Fruit fly (Drosophila melanogaster): ENCODE results near the gene RpS27.

RpS27 gene

DNA sequence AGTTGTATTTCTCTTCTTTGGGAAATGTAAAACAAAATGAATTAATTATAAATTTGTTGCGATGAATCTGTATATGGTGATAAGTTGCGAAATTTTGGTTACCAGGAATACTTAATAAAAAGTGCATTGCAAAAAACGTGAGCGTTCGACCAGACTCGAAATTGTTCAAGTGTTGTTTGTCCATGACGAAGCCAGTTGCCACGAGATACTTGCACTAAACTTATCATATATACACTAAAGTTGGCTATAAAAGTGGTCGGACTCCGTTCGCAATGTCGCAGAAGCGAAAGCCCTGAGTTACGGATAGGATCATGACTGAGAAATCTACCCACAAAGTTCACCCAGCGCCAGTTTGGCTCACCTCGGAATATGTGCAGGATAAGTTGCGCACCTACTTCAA is 26.2 kb upstream of the RpS27 start, which contains the start of gene CG11878:
CG11878 (plus strand) TSS at position 301 of the 400 bp plus-strand sequence.
- TF ChIP-seq ovo (GFP tag; optimal IDR thresholded peaks at IDR 0.05) = no peak
- no peak for TF ChIP-seq Clk (GFP tag; optimal IDR thresholded peaks at IDR 0.05)
- no peak for TF ChIP-seq CG5204 (GFP tag; optimal IDR thresholded peaks at IDR 0.05)
- no peak for TF ChIP-seq CG33017 (tag; optimal IDR thresholded peaks at IDR 0.05)
- peak; percentile 0 for TF ChIP-seq cic (GFP tag; optimal IDR thresholded peaks at IDR 0.05)
- TF ChIP-seq tj (GFP tag; optimal IDR thresholded peaks at IDR 0.05) = no peak
- no peak for TF ChIP-seq Hr96 (GFP tag; optimal IDR thresholded peaks at IDR 0.05)
- no peak for TF ChIP-seq CG14711 (tag; optimal IDR thresholded peaks at IDR 0.05)
- TF ChIP-seq toe (GFP tag; optimal IDR thresholded peaks at IDR 0.05) = no peak

- TF ChIP-seq bab1 (GFP tag; optimal IDR thresholded peaks at IDR 0.05) (no peak), tj (GFP tag; optimal IDR thresholded peaks at IDR 0.05) (no peak), CG12768 (GFP tag; optimal IDR thresholded peaks at IDR 0.05) (no peak), CG33017 (tag; optimal IDR thresholded peaks at IDR 0.05) (no peak)
Measured at dm6 chr3R:25269909-25270308, 22.6 kb upstream of the RpS27 start, which contains the start of the genes CG11889 and CG11891. CG11889 (plus strand) TSS chr3R:25270209. CG11891 (plus strand) TSS chr3R:25270209.

DNA sequence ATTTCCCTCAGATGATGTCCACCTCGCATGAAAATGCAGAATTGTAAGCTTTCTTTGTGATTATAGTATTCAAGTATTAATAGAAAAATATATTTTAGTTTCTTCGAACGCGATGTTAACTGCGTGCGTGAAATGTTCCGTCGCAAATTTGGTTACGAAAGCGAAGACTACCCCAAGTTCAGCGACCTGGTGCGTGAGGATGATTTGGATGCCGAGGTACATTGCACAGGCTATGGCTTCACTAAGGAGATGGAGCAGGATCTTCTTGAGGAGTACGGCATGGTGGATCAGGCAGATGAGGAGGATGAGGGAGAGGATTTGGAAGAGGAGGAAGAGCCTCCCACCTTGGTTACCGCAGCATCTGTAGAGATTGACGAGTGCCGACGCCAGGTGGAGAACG is 19.4 kb upstream of the RpS27 start:
- TF ChIP-seq ovo (GFP tag; optimal IDR thresholded peaks at IDR 0.05) (no peak), CG11617 (GFP tag; optimal IDR thresholded peaks at IDR 0.05) (no peak), CG5204 (GFP tag; optimal IDR thresholded peaks at IDR 0.05) (no peak), Mnt (GFP tag; optimal IDR thresholded peaks at IDR 0.05) (no peak), cnc (optimal IDR thresholded peaks at IDR 0.05) (no peak), kay (GFP tag; ENCODE audit: borderline replicate concordance) (no peak), CG12768 (GFP tag; optimal IDR thresholded peaks at IDR 0.05) (no peak)

- TF ChIP-seq cnc (optimal IDR thresholded peaks at IDR 0.05) (no peak), CG7101 (tag; optimal IDR thresholded peaks at IDR 0.05) (peak; percentile 39), Clk (GFP tag; optimal IDR thresholded peaks at IDR 0.05) (peak; percentile 3), CG33017 (tag; optimal IDR thresholded peaks at IDR 0.05) (no peak), CG7045 (GFP tag; optimal IDR thresholded peaks at IDR 0.05) (no peak), bab1 (GFP tag; optimal IDR thresholded peaks at IDR 0.05) (peak; percentile 73), pad (GFP tag; optimal IDR thresholded peaks at IDR 0.05) (peak; percentile 26), CG12768 (GFP tag; optimal IDR thresholded peaks at IDR 0.05) (no peak), CG14711 (tag; optimal IDR thresholded peaks at IDR 0.05) (peak; percentile 4), CG11617 (GFP tag; optimal IDR thresholded peaks at IDR 0.05) (peak; percentile 18), tj (GFP tag; optimal IDR thresholded peaks at IDR 0.05) (peak; percentile 21), Hr96 (GFP tag; optimal IDR thresholded peaks at IDR 0.05) (no peak), cic (GFP tag; optimal IDR thresholded peaks at IDR 0.05) (peak; percentile 30), ovo (GFP tag; optimal IDR thresholded peaks at IDR 0.05) (no peak), CG5204 (GFP tag; optimal IDR thresholded peaks at IDR 0.05) (no peak), Crg-1 (GFP tag; optimal IDR thresholded peaks at IDR 0.05) (peak; percentile 4), kay (GFP tag; ENCODE audit: borderline replicate concordance) (no peak), Mnt (GFP tag; optimal IDR thresholded peaks at IDR 0.05) (peak; percentile 100), toe (GFP tag; optimal IDR thresholded peaks at IDR 0.05) (no peak)
Measured at dm6 chr3R:25265589-25266201, 18.4 kb upstream of the RpS27 start, which contains the start of the genes GlnRS and RIOK2. GlnRS (minus strand) TSS chr3R:25265721. RIOK2 (plus strand) TSS chr3R:25265844.

- TF ChIP-seq CG11617 (GFP tag; optimal IDR thresholded peaks at IDR 0.05) = peak; percentile 64
- peak; percentile 27 for TF ChIP-seq Crg-1 (GFP tag; optimal IDR thresholded peaks at IDR 0.05)
- peak; percentile 83 for TF ChIP-seq Mnt (GFP tag; optimal IDR thresholded peaks at IDR 0.05)
- peak; percentile 42 for TF ChIP-seq CG7045 (GFP tag; optimal IDR thresholded peaks at IDR 0.05)
- TF ChIP-seq pad (GFP tag; optimal IDR thresholded peaks at IDR 0.05) = peak; percentile 44
- peak; percentile 39 for TF ChIP-seq tj (GFP tag; optimal IDR thresholded peaks at IDR 0.05)
- no peak for TF ChIP-seq toe (GFP tag; optimal IDR thresholded peaks at IDR 0.05)
- TF ChIP-seq Clk (GFP tag; optimal IDR thresholded peaks at IDR 0.05) = peak; percentile 40
- peak; percentile 24 for TF ChIP-seq ovo (GFP tag; optimal IDR thresholded peaks at IDR 0.05)
- peak; percentile 66 for TF ChIP-seq CG12768 (GFP tag; optimal IDR thresholded peaks at IDR 0.05)
- TF ChIP-seq CG14711 (tag; optimal IDR thresholded peaks at IDR 0.05) = peak; percentile 74
- peak; percentile 48 for TF ChIP-seq CG33017 (tag; optimal IDR thresholded peaks at IDR 0.05)
- no peak for TF ChIP-seq CG5204 (GFP tag; optimal IDR thresholded peaks at IDR 0.05)
- no peak for TF ChIP-seq cnc (optimal IDR thresholded peaks at IDR 0.05)
- peak; percentile 58 for TF ChIP-seq CG1620 (GFP tag; optimal IDR thresholded peaks at IDR 0.05)
- TF ChIP-seq bab1 (GFP tag; optimal IDR thresholded peaks at IDR 0.05) = peak; percentile 84
- peak; percentile 81 for TF ChIP-seq CG7101 (tag; optimal IDR thresholded peaks at IDR 0.05)
- peak; percentile 75 for TF ChIP-seq cic (GFP tag; optimal IDR thresholded peaks at IDR 0.05)
- TF ChIP-seq kay (GFP tag; ENCODE audit: borderline replicate concordance) = no peak
- TF ChIP-seq Hr96 (GFP tag; optimal IDR thresholded peaks at IDR 0.05) = no peak
Measured at dm6 chr3R:25262322-25262761, 15.0 kb upstream of the RpS27 start, which contains the start of the genes Kdsr and CG11858. Kdsr (minus strand) TSS chr3R:25262498. CG11858 (plus strand) TSS chr3R:25262741.

DNA sequence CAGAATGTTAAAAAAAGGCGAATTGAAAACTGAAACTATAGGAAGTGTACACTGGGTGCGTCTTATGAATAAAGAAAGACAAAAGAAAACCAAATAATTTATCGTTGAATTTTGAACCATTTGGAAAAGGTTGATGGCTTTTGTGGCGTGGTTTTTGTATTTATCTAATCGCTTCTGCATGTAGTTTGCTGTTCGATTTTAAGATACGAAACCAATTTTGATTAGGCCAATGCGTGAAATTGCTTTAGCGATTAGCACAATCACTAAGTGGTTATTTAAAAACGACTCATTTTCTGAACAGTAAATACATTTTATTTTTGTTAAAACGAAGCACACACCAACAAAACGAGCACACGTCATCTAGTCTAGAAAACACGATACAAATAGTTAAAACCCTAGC is 13.4 kb upstream of the RpS27 start:
- no peak for TF ChIP-seq tj (GFP tag; optimal IDR thresholded peaks at IDR 0.05)
- TF ChIP-seq cic (GFP tag; optimal IDR thresholded peaks at IDR 0.05) = peak; percentile 16
- no peak for TF ChIP-seq Crg-1 (GFP tag; optimal IDR thresholded peaks at IDR 0.05)
- TF ChIP-seq Hr96 (GFP tag; optimal IDR thresholded peaks at IDR 0.05) = no peak
- TF ChIP-seq CG14711 (tag; optimal IDR thresholded peaks at IDR 0.05) = no peak
